Fruit fly (Drosophila melanogaster) whole organism: Measurements from ENCODE around the gene RpL35A.

Source experiments
- CG8478 ChIP-seq: fragments of >200 bp; optimal IDR thresholded peaks from 2 replicates; lab custom pipeline; 2018; ENCODE audit warnings: inconsistent platforms
- Dll ChIP-seq: fragments of >200 bp; optimal IDR thresholded peaks from 2 replicates; lab custom pipeline; 2017
- EcR ChIP-seq, 2 experiments: fragments of >200 bp; optimal IDR thresholded peaks; 2 replicates each; lab custom pipeline; 2017; ENCODE audit warnings: missing biosample characterization in 2 of 2, missing genetic modification characterization in 2 of 2, missing genetic modification reagents in 2 of 2
- pan ChIP-seq: fragments of >200 bp; optimal IDR thresholded peaks from 2 replicates; lab custom pipeline; 2017
- psq ChIP-seq: fragments of >200 bp; optimal IDR thresholded peaks from 2 replicates; lab custom pipeline; 2017
- usp ChIP-seq: fragments of >200 bp; optimal IDR thresholded peaks from 2 replicates; lab custom pipeline; 2017; ENCODE audit warnings: missing biosample characterization, missing genetic modification characterization, mixed read lengths

The RpL35A gene

dm6 chr3R:5466875-5467274 lies at the start of gene RpL35A:
RpL35A (minus strand) TSS chr3R:5467101.
- no peak for TF ChIP-seq Dll
- TF ChIP-seq CG8478 (lab: Kevin White, UChicago) = no peak
- no peak for TF ChIP-seq psq
- no peak for TF ChIP-seq usp (GFP tag; lab: Kevin White, UChicago)
- TF ChIP-seq pan (lab: Kevin White, UChicago) = no peak
- TF ChIP-seq EcR (GFP tag; optimal IDR thresholded peaks at IDR 0.05; lab: Kevin White, UChicago) = no peak

dm6 chr3R:5516582-5517001 lies 49.7 kb upstream of the RpL35A start:
- no peak for TF ChIP-seq Dll
- TF ChIP-seq CG8478 (lab: Kevin White, UChicago) = no peak
- no peak for TF ChIP-seq psq
- TF ChIP-seq pan (lab: Kevin White, UChicago) = no peak
- TF ChIP-seq EcR (GFP tag; optimal IDR thresholded peaks at IDR 0.05; lab: Kevin White, UChicago) = no peak
- TF ChIP-seq usp (GFP tag; lab: Kevin White, UChicago) = no peak

- TF ChIP-seq pan (lab: Kevin White, UChicago) (no peak), EcR (GFP tag; optimal IDR thresholded peaks at IDR 0.05; lab: Kevin White, UChicago) (no peak), usp (GFP tag; lab: Kevin White, UChicago) (no peak), psq (no peak), Dll (no peak), CG8478 (lab: Kevin White, UChicago) (no peak)
These were observed 47.9 kb upstream of the RpL35A start for dm6 chr3R:5514759-5515158.

dm6 chr3R:5503789-5504387 lies 37.0 kb upstream of the RpL35A start:
- TF ChIP-seq psq (no peak), pan (lab: Kevin White, UChicago) (no peak), usp (GFP tag; lab: Kevin White, UChicago) (no peak), EcR (GFP tag; optimal IDR thresholded peaks at IDR 0.05; lab: Kevin White, UChicago) (no peak)

- no peak for TF ChIP-seq pan (lab: Kevin White, UChicago)
- TF ChIP-seq CG8478 (lab: Kevin White, UChicago) = no peak
- TF ChIP-seq psq = no peak
- TF ChIP-seq Dll = no peak
- no peak for TF ChIP-seq EcR (GFP tag; optimal IDR thresholded peaks at IDR 0.05; lab: Kevin White, UChicago)
- no peak for TF ChIP-seq usp (GFP tag; lab: Kevin White, UChicago)
These were observed 35.7 kb upstream of the RpL35A start, which contains the start of gene NKCC for dm6 chr3R:5502646-5503045. NKCC (minus strand) TSS chr3R:5502702.

- TF ChIP-seq pan (lab: Kevin White, UChicago) (no peak), psq (no peak)
These were observed 30.7 kb upstream of the RpL35A start for dm6 chr3R:5497600-5497999.

- TF ChIP-seq usp (GFP tag; lab: Kevin White, UChicago) (no peak), psq (no peak), CG8478 (lab: Kevin White, UChicago) (no peak), Dll (no peak), pan (lab: Kevin White, UChicago) (no peak), EcR (GFP tag; optimal IDR thresholded peaks at IDR 0.05; lab: Kevin White, UChicago) (no peak)
These were observed 18.4 kb upstream of the RpL35A start, which contains the start of gene CG31550 for dm6 chr3R:5485295-5485718. CG31550 (plus strand) TSS chr3R:5485543.

dm6 chr3R:5483488-5484109 lies 16.7 kb upstream of the RpL35A start, which contains the start of gene ksr:
ksr (minus strand) TSS chr3R:5483906.
- TF ChIP-seq usp (GFP tag; lab: Kevin White, UChicago) (no peak), psq (no peak), Dll (no peak), pan (lab: Kevin White, UChicago) (no peak), CG8478 (lab: Kevin White, UChicago) (no peak), EcR (GFP tag; optimal IDR thresholded peaks at IDR 0.05; lab: Kevin White, UChicago) (no peak)

- no peak for TF ChIP-seq psq
- no peak for TF ChIP-seq EcR (GFP tag; optimal IDR thresholded peaks at IDR 0.05; lab: Kevin White, UChicago)
- TF ChIP-seq pan (lab: Kevin White, UChicago) = no peak
- no peak for TF ChIP-seq usp (GFP tag; lab: Kevin White, UChicago)
- no peak for TF ChIP-seq Dll
- TF ChIP-seq CG8478 (lab: Kevin White, UChicago) = no peak
These were observed 15.9 kb upstream of the RpL35A start for dm6 chr3R:5482790-5483189.

dm6 chr3R:5474551-5474950 lies 7.7 kb upstream of the RpL35A start, which contains the start of the genes CG45100, HDAC3 and Hcs:
CG45100 (minus strand) TSS chr3R:5474600.
HDAC3 (minus strand) TSS chr3R:5474600.
Hcs (plus strand) TSS chr3R:5474899.
- no peak for TF ChIP-seq CG8478 (lab: Kevin White, UChicago)
- no peak for TF ChIP-seq EcR (GFP tag; optimal IDR thresholded peaks at IDR 0.05; lab: Kevin White, UChicago)
- TF ChIP-seq pan (lab: Kevin White, UChicago) = no peak
- TF ChIP-seq psq = no peak
- no peak for TF ChIP-seq Dll
- no peak for TF ChIP-seq usp (GFP tag; lab: Kevin White, UChicago)

- TF ChIP-seq Dll (no peak), EcR (GFP tag; optimal IDR thresholded peaks at IDR 0.05; lab: Kevin White, UChicago) (no peak), CG8478 (lab: Kevin White, UChicago) (no peak), usp (GFP tag; lab: Kevin White, UChicago) (no peak), psq (no peak), pan (lab: Kevin White, UChicago) (no peak)
These were observed 3.8 kb upstream of the RpL35A start, which contains the start of the genes mRpL44 and Snr1 for dm6 chr3R:5470586-5471283. mRpL44 (minus strand) TSS chr3R:5470636. Snr1 (plus strand) TSS chr3R:5470926.
